Worm (Caenorhabditis elegans) whole organism, young adult: Measurements from ENCODE around the gene dgk-2.

Experiments
- F49E8.2 ChIP-seq: sonication (generic microtip); optimal IDR thresholded peaks from 3 replicates; lab custom pipeline; 2017; ENCODE audit warnings: missing genetic modification characterization, mild to moderate bottlenecking, missing compliant biosample characterization, antibody characterized with exemption, moderate library complexity; ENCODE audit not compliant: insufficient read depth
- F52B5.7 ChIP-seq: sonication (generic microtip); optimal IDR thresholded peaks from 2 replicates; lab custom pipeline; 2016; ENCODE audit warnings: mild to moderate bottlenecking, missing genetic modification characterization, missing compliant biosample characterization
- T07F8.4 ChIP-seq: sonication (generic microtip); optimal IDR thresholded peaks from 2 replicates; lab custom pipeline; 2016; ENCODE audit warnings: mild to moderate bottlenecking, missing genetic modification characterization, moderate library complexity, missing compliant biosample characterization
- Y67H2A.10 ChIP-seq: fragments of 200-800 bp; sonication (Bioruptor generic); conservative IDR thresholded peaks from 2 replicates; pipeline ENCODE4 v1.3.6; 2022; ENCODE audit warnings: missing genetic modification reagents, missing genetic modification characterization, missing compliant biosample characterization
- Y79H2A.3 ChIP-seq: fragments of 200-800 bp; sonication (Bioruptor generic); conservative IDR thresholded peaks from 2 replicates; pipeline ENCODE4 v1.3.6; 2022; ENCODE audit warnings: missing genetic modification reagents, missing genetic modification characterization, missing compliant biosample characterization
- ama-1 ChIP-seq, 3 experiments: fragments of 150-350 bp in 1 of 3; sonication (generic microtip) in 2 of 3; optimal IDR thresholded peaks; 2 replicates each; lab custom pipeline; 2014 to 2018; ENCODE audit warnings: missing biosample characterization in 2 of 3, missing genetic modification characterization in 2 of 3, missing genetic modification reagents in 2 of 3
- bed-1 ChIP-seq: fragments of 200-800 bp; sonication (Bioruptor generic); IDR thresholded peaks from 2 replicates; pipeline ENCODE4 v1.3.6; 2022; ENCODE audit warnings: missing genetic modification reagents, missing genetic modification characterization, missing compliant biosample characterization
- bed-2 ChIP-seq: fragments of 200-800 bp; sonication (Bioruptor generic); IDR thresholded peaks from 2 replicates; pipeline ENCODE4 v1.3.6; 2022; ENCODE audit warnings: missing genetic modification reagents, missing genetic modification characterization, missing compliant biosample characterization
- cebp-1 ChIP-seq, 2 experiments: fragments of 200-800 bp in 1 of 2; sonication (Bioruptor generic) in 1 of 2; sonication (generic microtip) in 1 of 2; IDR thresholded peaks in 1 of 2; optimal IDR thresholded peaks in 1 of 2; 2 replicates each; pipeline versions ENCODE4 v1.3.6 to Lab custom; 2017 to 2022; ENCODE audit warnings: missing compliant biosample characterization in 2 of 2, missing genetic modification characterization in 2 of 2, mild to moderate bottlenecking in 1 of 2, missing genetic modification reagents in 1 of 2, moderate library complexity in 1 of 2
- ceh-27 ChIP-seq: fragments of 200-800 bp; sonication (Bioruptor generic); optimal IDR thresholded peaks from 2 replicates; lab custom pipeline; 2018; ENCODE audit warnings: mild to moderate bottlenecking, missing genetic modification characterization, moderate library complexity, missing compliant biosample characterization
- ceh-40 ChIP-seq: fragments of 200-800 bp; sonication (Bioruptor generic); IDR thresholded peaks from 2 replicates; pipeline ENCODE4 v1.3.6; 2022; ENCODE audit warnings: missing genetic modification characterization, missing compliant biosample characterization
- ceh-91 ChIP-seq: fragments of 200-800 bp; sonication (Bioruptor generic); IDR thresholded peaks from 2 replicates; pipeline ENCODE4 v1.3.6; 2022; ENCODE audit warnings: missing genetic modification reagents, missing genetic modification characterization, missing compliant biosample characterization
- dpl-1 ChIP-seq: fragments of 150-350 bp; optimal IDR thresholded peaks from 2 replicates; lab custom pipeline; 2014; ENCODE audit warnings: missing biosample characterization, missing genetic modification reagents, missing genetic modification characterization
- egl-18 ChIP-seq: fragments of 200-800 bp; sonication (Bioruptor generic); IDR thresholded peaks from 2 replicates; pipeline ENCODE4 v1.3.6; 2022; ENCODE audit warnings: missing genetic modification reagents, missing genetic modification characterization, missing compliant biosample characterization
- ets-4 ChIP-seq: fragments of 200-800 bp; sonication (Bioruptor generic); optimal IDR thresholded peaks from 2 replicates; lab custom pipeline; 2018; ENCODE audit warnings: mild to moderate bottlenecking, missing genetic modification characterization, missing compliant biosample characterization
- him-1 ChIP-seq: sonication (generic microtip); optimal IDR thresholded peaks from 2 replicates; lab custom pipeline; 2016; ENCODE audit warnings: missing genotype, missing genetic modification reagents, missing genetic modification characterization, missing compliant biosample characterization
- hlh-26 ChIP-seq: fragments of 200-800 bp; sonication (Bioruptor generic); conservative IDR thresholded peaks from 2 replicates; pipeline ENCODE4 v1.3.6; 2022; ENCODE audit warnings: missing genetic modification reagents, missing genetic modification characterization, missing compliant biosample characterization
- hmg-20 ChIP-seq: fragments of 200-800 bp; sonication (Bioruptor generic); IDR thresholded peaks from 2 replicates; pipeline ENCODE4 v1.3.6; 2022; ENCODE audit warnings: missing genetic modification reagents, missing genetic modification characterization, missing compliant biosample characterization
- lag-1 ChIP-seq: fragments of 200-800 bp; sonication (Bioruptor generic); IDR thresholded peaks from 2 replicates; pipeline ENCODE4 v1.3.6; 2022; ENCODE audit warnings: missing genetic modification reagents, missing genetic modification characterization, missing compliant biosample characterization
- lin-40 ChIP-seq: sonication (generic microtip); optimal IDR thresholded peaks from 2 replicates; lab custom pipeline; 2016; ENCODE audit warnings: missing genetic modification characterization, mild to moderate bottlenecking, missing compliant biosample characterization, missing genotype, missing genetic modification reagents
- lsl-1 ChIP-seq: fragments of 200-800 bp; sonication (Bioruptor generic); optimal IDR thresholded peaks from 2 replicates; lab custom pipeline; 2018; ENCODE audit warnings: mild to moderate bottlenecking, missing genetic modification characterization, moderate library complexity, missing compliant biosample characterization
- madf-8 ChIP-seq: fragments of 200-800 bp; sonication (Bioruptor generic); conservative IDR thresholded peaks from 2 replicates; pipeline ENCODE4 v1.3.6; 2022; ENCODE audit warnings: missing genetic modification reagents, missing genetic modification characterization, missing compliant biosample characterization
- nfyb-1 ChIP-seq: fragments of 200-800 bp; sonication (Bioruptor generic); IDR thresholded peaks from 2 replicates; pipeline ENCODE4 v1.3.6; 2022; ENCODE audit warnings: missing genetic modification reagents, missing genetic modification characterization, missing compliant biosample characterization
- nhr-27 ChIP-seq: fragments of 200-800 bp; sonication (Bioruptor generic); optimal IDR thresholded peaks from 2 replicates; lab custom pipeline; 2018; ENCODE audit warnings: mild to moderate bottlenecking, missing genetic modification characterization, moderate library complexity, missing compliant biosample characterization
- pha-4 ChIP-seq: fragments of 150-350 bp; sonication (generic microtip); optimal IDR thresholded peaks from 2 replicates; lab custom pipeline; 2014; ENCODE audit warnings: missing biosample characterization, missing genetic modification reagents, missing genetic modification characterization
- rcor-1 ChIP-seq: fragments of 200-800 bp; sonication (Bioruptor generic); IDR thresholded peaks from 2 replicates; pipeline ENCODE4 v1.3.6; 2022; ENCODE audit warnings: missing genetic modification reagents, missing genetic modification characterization, missing compliant biosample characterization
- rec-8 ChIP-seq, 2 experiments: sonication (generic microtip); optimal IDR thresholded peaks; 2 replicates each; lab custom pipeline; 2016; ENCODE audit warnings: mild to moderate bottlenecking in 2 of 2, missing genetic modification characterization in 2 of 2, missing genetic modification reagents in 2 of 2, missing genotype in 2 of 2, missing biosample characterization in 1 of 2, missing compliant biosample characterization in 1 of 2, moderate library complexity in 1 of 2
- repo-1 ChIP-seq: sonication (generic microtip); optimal IDR thresholded peaks from 2 replicates; lab custom pipeline; 2017; ENCODE audit warnings: mild to moderate bottlenecking, missing genetic modification characterization, missing compliant biosample characterization
- xnd-1 ChIP-seq: sonication (generic microtip); optimal IDR thresholded peaks from 2 replicates; lab custom pipeline; 2016; ENCODE audit warnings: missing genotype, missing genetic modification reagents, missing genetic modification characterization, missing compliant biosample characterization
- ztf-18 ChIP-seq: sonication (generic microtip); optimal IDR thresholded peaks from 2 replicates; lab custom pipeline; 2016; ENCODE audit warnings: missing genotype, mild to moderate bottlenecking, missing genetic modification characterization, missing compliant biosample characterization
- ztf-22 ChIP-seq: fragments of 200-800 bp; sonication (Bioruptor generic); optimal IDR thresholded peaks from 2 replicates; lab custom pipeline; 2018; ENCODE audit warnings: mild to moderate bottlenecking, missing genetic modification characterization, moderate library complexity, missing compliant biosample characterization
- ztf-26 ChIP-seq: sonication (generic microtip); optimal IDR thresholded peaks from 2 replicates; lab custom pipeline; 2017; ENCODE audit warnings: missing genetic modification characterization, missing compliant biosample characterization

Gene dgk-2

DNA sequence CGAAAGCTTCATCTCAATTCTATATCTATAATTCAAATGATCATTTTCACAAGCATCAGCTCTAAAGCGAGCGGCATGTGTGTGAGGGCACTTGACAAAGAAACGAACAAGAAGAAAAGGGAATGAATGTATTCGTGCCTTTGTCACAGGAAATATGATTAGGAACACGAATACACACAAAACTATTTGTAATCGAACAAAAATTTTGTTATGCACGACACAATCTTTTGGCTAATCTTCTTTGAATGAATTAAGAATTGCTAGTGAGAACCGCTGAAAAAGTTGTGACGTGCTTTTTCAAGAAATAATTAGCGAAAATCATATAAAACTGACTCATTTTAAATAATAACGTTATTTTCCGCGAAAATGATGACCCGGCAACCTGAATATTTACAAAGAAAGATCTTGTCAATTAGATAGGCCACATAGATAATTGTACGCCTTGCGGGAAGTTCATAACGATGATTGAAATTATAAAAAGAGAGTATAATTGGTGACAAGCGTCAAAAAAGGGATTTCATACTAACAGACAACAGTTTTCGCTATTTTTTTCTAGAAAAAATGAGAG, 10.7 kb downstream of the dgk-2 start:
- TF ChIP-seq ceh-91 (GFP tag; lab: Robert Waterston, UW) (no peak), dpl-1 (GFP tag; lab: Kevin White, UChicago) (no peak), ceh-27 (GFP tag; lab: Kevin White, UChicago) (no peak), bed-2 (no peak), bed-1 (GFP tag; lab: Robert Waterston, UW) (no peak), him-1 (tag; lab: Kevin White, UChicago) (no peak)

DNA sequence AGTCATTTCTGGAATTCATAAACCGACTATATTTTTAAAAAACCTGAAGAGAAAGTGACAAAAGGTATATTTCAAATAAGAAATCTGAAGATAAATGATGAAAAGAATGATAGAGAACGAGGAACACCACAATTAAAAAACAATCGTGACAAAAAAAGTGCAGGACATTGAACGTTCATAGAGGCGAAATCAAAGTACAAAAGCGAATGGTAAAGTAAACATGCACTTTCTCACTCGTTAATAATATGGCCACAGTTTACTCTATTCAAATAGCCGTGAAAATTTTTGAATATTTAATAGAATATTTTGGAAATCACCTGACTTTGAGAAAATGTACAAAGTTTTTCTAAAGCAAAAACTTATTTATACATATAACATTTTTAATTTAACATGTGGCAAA, 12.0 kb downstream of the dgk-2 start, which contains the start of gene F46H6.5:
F46H6.5 (minus strand) TSS at position 10 of the 400 bp plus-strand sequence.
- TF ChIP-seq hmg-20 (GFP tag; lab: Robert Waterston, UW) (no peak), F52B5.7 (tag; lab: Kevin White, UChicago) (no peak), pha-4 (tag; lab: Kevin White, UChicago) (no peak), egl-18 (no peak), ceh-40 (GFP tag; lab: Robert Waterston, UW) (no peak), xnd-1 (tag; lab: Kevin White, UChicago) (no peak), ama-1 (optimal IDR thresholded peaks at IDR 0.05; lab: Kevin White, UChicago) (no peak), ama-1 (GFP tag; optimal IDR thresholded peaks at IDR 0.05; lab: Kevin White, UChicago) (no peak), T07F8.4 (no peak), lsl-1 (GFP tag; lab: Kevin White, UChicago) (no peak), lin-40 (tag; lab: Kevin White, UChicago) (no peak)

DNA sequence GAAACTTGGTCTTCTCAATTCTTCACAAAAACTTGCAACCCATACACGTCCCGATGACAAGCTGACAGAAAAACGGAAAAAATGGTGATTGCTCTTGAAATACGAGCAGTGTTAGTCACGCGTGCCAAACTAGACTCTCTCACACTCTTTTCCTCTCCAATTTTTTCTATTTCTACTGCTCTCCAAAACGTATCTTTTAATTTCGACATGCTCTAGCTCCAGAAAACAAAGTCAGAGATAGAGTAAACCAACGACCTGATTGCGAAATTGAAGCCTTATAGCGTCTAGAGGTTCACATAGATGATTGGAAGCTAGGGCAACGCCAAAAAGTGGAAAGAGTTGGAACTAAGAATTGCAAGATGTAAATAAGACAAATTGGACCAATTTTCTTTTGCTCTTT, 13.8 kb downstream of the dgk-2 start:
- no peak for TF ChIP-seq F49E8.2 (tag; lab: Kevin White, UChicago)
- TF ChIP-seq cebp-1 (GFP tag; IDR thresholded peaks at IDR 0.05; lab: Robert Waterston, UW) = no peak
- TF ChIP-seq cebp-1 (tag; optimal IDR thresholded peaks at IDR 0.05; lab: Kevin White, UChicago) = peak; percentile 91
- TF ChIP-seq, all 124 proteins: peak for 1

DNA sequence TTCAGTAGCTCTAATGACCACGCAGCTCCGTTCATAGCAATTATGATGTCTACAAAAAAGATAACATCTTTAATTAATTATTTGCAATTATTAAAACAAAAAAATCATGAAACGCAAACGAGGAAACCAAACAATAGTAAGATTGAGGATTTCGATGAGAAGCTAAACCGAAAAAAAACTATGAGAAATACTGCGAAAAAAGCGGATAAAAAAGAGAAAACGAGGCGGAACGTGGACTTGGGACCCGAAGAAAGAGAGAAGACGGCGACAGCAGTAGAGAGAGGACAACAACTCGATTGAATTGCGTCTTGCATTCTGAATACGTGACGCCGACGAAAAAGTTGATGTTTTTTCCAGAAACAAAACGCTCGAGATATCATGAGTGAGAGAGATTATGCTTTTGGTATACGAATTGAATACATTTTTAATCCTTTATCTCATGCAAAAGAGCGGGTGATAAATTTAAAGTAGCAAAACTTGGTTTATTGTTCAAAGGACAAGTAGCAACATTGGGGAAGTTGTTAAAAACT, 15.3 kb downstream of the dgk-2 start, which contains the start of gene ncr-1:
ncr-1 (minus strand) TSS at position 51 of the 530 bp plus-strand sequence.
- no peak for TF ChIP-seq nhr-27

DNA sequence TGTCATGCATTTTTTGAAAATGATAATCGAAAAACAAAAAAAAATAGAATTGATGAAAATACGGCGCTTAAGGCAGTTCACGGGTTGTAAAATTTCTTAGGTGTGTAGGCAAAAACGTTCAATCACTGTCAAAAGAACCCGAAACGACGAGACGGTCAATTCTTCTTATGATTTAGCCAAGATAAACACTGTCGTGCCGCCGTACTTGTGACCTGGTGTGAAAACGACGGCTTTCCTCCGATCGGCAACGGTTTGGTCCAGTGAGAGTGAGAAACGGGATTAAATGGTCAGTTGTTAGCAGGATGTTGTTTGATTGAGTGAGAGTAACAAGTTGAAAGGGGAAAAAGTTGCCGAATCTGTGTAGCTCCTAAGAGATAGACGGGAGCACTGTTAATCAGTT, 20.1 kb downstream of the dgk-2 start:
- TF ChIP-seq ama-1 (optimal IDR thresholded peaks at IDR 0.05; lab: Kevin White, UChicago) (no peak), ama-1 (GFP tag; optimal IDR thresholded peaks at IDR 0.05; lab: Kevin White, UChicago) (no peak), repo-1 (tag; lab: Kevin White, UChicago) (no peak), lag-1 (GFP tag; lab: Robert Waterston, UW) (no peak), rcor-1 (GFP tag; lab: Robert Waterston, UW) (no peak), Y67H2A.10 (GFP tag; lab: Robert Waterston, UW) (no peak), ets-4 (GFP tag; lab: Kevin White, UChicago) (no peak), ztf-26 (tag; lab: Kevin White, UChicago) (no peak), Y79H2A.3 (no peak), lin-40 (tag; lab: Kevin White, UChicago) (no peak), nfyb-1 (GFP tag; lab: Robert Waterston, UW) (no peak), T07F8.4 (no peak), egl-18 (no peak), ztf-18 (tag; lab: Kevin White, UChicago) (no peak), ztf-22 (GFP tag; lab: Kevin White, UChicago) (no peak), bed-1 (GFP tag; lab: Robert Waterston, UW) (no peak), rec-8 (tag; optimal IDR thresholded peaks at IDR 0.05; lab: Kevin White, UChicago) (no peak), hlh-26 (no peak), madf-8 (GFP tag; lab: Robert Waterston, UW) (no peak)
